Worm (Caenorhabditis elegans) whole organism, late embryonic: ENCODE results near the gene srj-15.

Experiments used
- C38D4.7 ChIP-seq: fragments of 200-800 bp; sonication (Bioruptor generic); optimal IDR thresholded peaks from 2 replicates; lab custom pipeline; 2018; ENCODE audit warnings: mild to moderate bottlenecking, missing genetic modification characterization, moderate library complexity, missing compliant biosample characterization
- F13H6.1 ChIP-seq: sonication (generic microtip); optimal IDR thresholded peaks from 2 replicates; lab custom pipeline; 2016; ENCODE audit warnings: missing genetic modification characterization, missing compliant biosample characterization
- K02D7.2 ChIP-seq: sonication (generic microtip); optimal IDR thresholded peaks from 2 replicates; lab custom pipeline; 2017; ENCODE audit warnings: mild to moderate bottlenecking, missing genetic modification characterization, missing compliant biosample characterization
- K09A11.1 ChIP-seq: sonication (generic microtip); optimal IDR thresholded peaks from 2 replicates; lab custom pipeline; 2017; ENCODE audit warnings: antibody characterized with exemption, mild to moderate bottlenecking, missing genetic modification characterization, missing compliant biosample characterization; ENCODE audit not compliant: insufficient read depth
- ahr-1 ChIP-seq: sonication (generic microtip); optimal IDR thresholded peaks from 2 replicates; lab custom pipeline; 2016; ENCODE audit warnings: missing genetic modification characterization, missing compliant biosample characterization
- ceh-19 ChIP-seq: fragments of 200-800 bp; sonication (Bioruptor generic); optimal IDR thresholded peaks from 2 replicates; lab custom pipeline; 2018; ENCODE audit warnings: mild to moderate bottlenecking, missing genetic modification characterization, missing compliant biosample characterization
- ceh-24 ChIP-seq: sonication (generic microtip); optimal IDR thresholded peaks from 2 replicates; lab custom pipeline; 2016; ENCODE audit warnings: mild to moderate bottlenecking, missing genetic modification characterization, missing compliant biosample characterization
- ceh-34 ChIP-seq: sonication (generic microtip); optimal IDR thresholded peaks from 2 replicates; lab custom pipeline; 2016; ENCODE audit warnings: mild to moderate bottlenecking, missing genetic modification characterization, missing compliant biosample characterization
- ceh-45 ChIP-seq: fragments of 200-800 bp; sonication (Bioruptor generic); IDR thresholded peaks from 2 replicates; pipeline ENCODE4 v1.3.6; 2022; ENCODE audit warnings: missing genetic modification reagents, missing genetic modification characterization, missing compliant biosample characterization
- ceh-48 ChIP-seq: sonication (generic microtip); optimal IDR thresholded peaks from 2 replicates; lab custom pipeline; 2016; ENCODE audit warnings: missing genetic modification characterization, inconsistent platforms, missing compliant biosample characterization
- ceh-6 ChIP-seq: fragments of 200-800 bp; sonication (Bioruptor generic); optimal IDR thresholded peaks from 2 replicates; lab custom pipeline; 2018; ENCODE audit warnings: mild to moderate bottlenecking, missing genetic modification characterization, missing compliant biosample characterization
- ceh-9 ChIP-seq: sonication (generic microtip); optimal IDR thresholded peaks from 2 replicates; lab custom pipeline; 2016; ENCODE audit warnings: mild to moderate bottlenecking, missing genetic modification characterization, inconsistent platforms, missing compliant biosample characterization
- che-1 ChIP-seq: sonication (generic microtip); optimal IDR thresholded peaks from 2 replicates; lab custom pipeline; 2016; ENCODE audit warnings: mild to moderate bottlenecking, missing genetic modification characterization, missing compliant biosample characterization
- elt-2 ChIP-seq: sonication (generic microtip); optimal IDR thresholded peaks from 2 replicates; lab custom pipeline; 2016; ENCODE audit warnings: missing genetic modification reagents, missing genetic modification characterization, missing compliant biosample characterization
- eyg-1 ChIP-seq: sonication (generic microtip); optimal IDR thresholded peaks from 2 replicates; lab custom pipeline; 2016; ENCODE audit warnings: missing genotype, missing genetic modification characterization, missing compliant biosample characterization
- fax-1 ChIP-seq: sonication (generic microtip); optimal IDR thresholded peaks from 2 replicates; lab custom pipeline; 2016; ENCODE audit warnings: missing genotype, missing genetic modification characterization, missing compliant biosample characterization
- fkh-6 ChIP-seq: sonication (generic microtip); optimal IDR thresholded peaks from 2 replicates; lab custom pipeline; 2016; ENCODE audit warnings: missing genetic modification characterization, missing compliant biosample characterization
- gmeb-2 ChIP-seq: sonication (generic microtip); optimal IDR thresholded peaks from 2 replicates; lab custom pipeline; 2016; ENCODE audit warnings: missing genetic modification characterization, inconsistent platforms, missing compliant biosample characterization
- hlh-13 ChIP-seq: fragments of 200-800 bp; sonication (Bioruptor generic); optimal IDR thresholded peaks from 2 replicates; lab custom pipeline; 2018; ENCODE audit warnings: mild to moderate bottlenecking, missing genetic modification characterization, missing compliant biosample characterization
- lin-11 ChIP-seq: fragments of 200-800 bp; sonication (Bioruptor generic); optimal IDR thresholded peaks from 2 replicates; lab custom pipeline; 2018; ENCODE audit warnings: mild to moderate bottlenecking, missing genetic modification characterization, missing compliant biosample characterization
- madf-2 ChIP-seq: sonication (generic microtip); optimal IDR thresholded peaks from 2 replicates; lab custom pipeline; 2017; ENCODE audit warnings: missing genetic modification characterization, missing compliant biosample characterization
- nfya-1 ChIP-seq: sonication (generic microtip); optimal IDR thresholded peaks from 2 replicates; lab custom pipeline; 2017; ENCODE audit warnings: missing genetic modification characterization, mild to moderate bottlenecking, missing compliant biosample characterization, antibody characterized with exemption, moderate library complexity
- npax-4 ChIP-seq: sonication (generic microtip); optimal IDR thresholded peaks from 2 replicates; lab custom pipeline; 2016; ENCODE audit warnings: missing genetic modification characterization, missing compliant biosample characterization
- pag-3 ChIP-seq: sonication (generic microtip); optimal IDR thresholded peaks from 2 replicates; lab custom pipeline; 2016; ENCODE audit warnings: missing compliant biosample characterization, missing genetic modification characterization, borderline replicate concordance
- pat-9 ChIP-seq: fragments of 200-800 bp; sonication (Bioruptor generic); optimal IDR thresholded peaks from 2 replicates; lab custom pipeline; 2018; ENCODE audit warnings: mild to moderate bottlenecking, missing genetic modification characterization, moderate library complexity, missing compliant biosample characterization
- pax-1 ChIP-seq: fragments of 150-350 bp; optimal IDR thresholded peaks from 2 replicates; lab custom pipeline; 2014; ENCODE audit warnings: missing biosample characterization, missing genetic modification characterization
- pros-1 ChIP-seq: fragments of 150-350 bp; optimal IDR thresholded peaks from 2 replicates; lab custom pipeline; 2014; ENCODE audit warnings: missing biosample characterization, missing genetic modification reagents, missing genetic modification characterization
- sox-2 ChIP-seq: fragments of 200-800 bp; sonication (Bioruptor generic); IDR thresholded peaks from 2 replicates; pipeline ENCODE4 v1.3.6; 2022; ENCODE audit warnings: missing genetic modification reagents, missing genetic modification characterization, missing compliant biosample characterization
- tbx-7 ChIP-seq: sonication (generic microtip); optimal IDR thresholded peaks from 2 replicates; lab custom pipeline; 2016; ENCODE audit warnings: missing genotype, missing genetic modification characterization, missing compliant biosample characterization
- unc-3 ChIP-seq, 2 experiments: fragments of 200-800 bp in 1 of 2; sonication (Bioruptor generic) in 1 of 2; sonication (generic microtip) in 1 of 2; conservative IDR thresholded peaks in 1 of 2; optimal IDR thresholded peaks in 1 of 2; 2 replicates each; pipeline versions ENCODE4 v1.3.6 to Lab custom; 2016 to 2022; ENCODE audit warnings: missing compliant biosample characterization in 2 of 2, missing genetic modification characterization in 2 of 2, missing genetic modification reagents in 1 of 2
- unc-42 ChIP-seq: sonication (generic microtip); optimal IDR thresholded peaks from 2 replicates; lab custom pipeline; 2016; ENCODE audit warnings: missing genotype, missing genetic modification characterization, missing compliant biosample characterization
- ztf-16 ChIP-seq: sonication (generic microtip); optimal IDR thresholded peaks from 2 replicates; lab custom pipeline; 2017; ENCODE audit warnings: missing genetic modification characterization, missing compliant biosample characterization

Gene srj-15

ce11 chrV:2008412-2008811, 43.7 kb upstream of the srj-15 start:
- no peak for TF ChIP-seq pax-1
- TF ChIP-seq ceh-6: no peak
- no peak for TF ChIP-seq unc-42 (tag; lab: Kevin White, UChicago)
- TF ChIP-seq che-1: no peak
- TF ChIP-seq eyg-1 (tag; lab: Kevin White, UChicago): no peak
- TF ChIP-seq fax-1: no peak
- TF ChIP-seq tbx-7: no peak

ce11 chrV:2004659-2005058, 40.0 kb upstream of the srj-15 start, which contains the start of gene cysl-4:
Gene cysl-4 (plus strand): TSS chrV:2004959.
- TF ChIP-seq tbx-7 (no peak), ahr-1 (tag; lab: Kevin White, UChicago) (no peak), sox-2 (GFP tag; lab: Robert Waterston, UW) (no peak), unc-3 (GFP tag; conservative IDR thresholded peaks at IDR 0.05; lab: Robert Waterston, UW) (no peak), unc-3 (tag; optimal IDR thresholded peaks at IDR 0.05; lab: Kevin White, UChicago) (no peak), madf-2 (tag; lab: Kevin White, UChicago) (no peak), nfya-1 (tag; lab: Kevin White, UChicago) (no peak), gmeb-2 (tag; lab: Kevin White, UChicago) (no peak), ceh-24 (tag; lab: Kevin White, UChicago) (no peak), ceh-34 (no peak), eyg-1 (tag; lab: Kevin White, UChicago) (no peak), pat-9 (tag; lab: Kevin White, UChicago) (no peak), ceh-9 (tag; lab: Kevin White, UChicago) (no peak), ceh-45 (GFP tag; lab: Robert Waterston, UW) (no peak), pros-1 (tag; lab: Kevin White, UChicago) (no peak), hlh-13 (GFP tag; lab: Kevin White, UChicago) (no peak), pag-3 (tag; lab: Kevin White, UChicago) (no peak)

- TF ChIP-seq ahr-1 (tag; lab: Kevin White, UChicago): no peak
- no peak for TF ChIP-seq ztf-16 (tag; lab: Kevin White, UChicago)
- TF ChIP-seq eyg-1 (tag; lab: Kevin White, UChicago): no peak
- no peak for TF ChIP-seq npax-4 (tag; lab: Kevin White, UChicago)
- TF ChIP-seq lin-11 (tag; lab: Kevin White, UChicago): no peak
- TF ChIP-seq pros-1 (tag; lab: Kevin White, UChicago): no peak
- TF ChIP-seq ceh-19 (GFP tag; lab: Kevin White, UChicago): no peak
- TF ChIP-seq pax-1: no peak
- TF ChIP-seq ceh-24 (tag; lab: Kevin White, UChicago): no peak
- no peak for TF ChIP-seq C38D4.7
- no peak for TF ChIP-seq fax-1
- TF ChIP-seq madf-2 (tag; lab: Kevin White, UChicago): no peak
- no peak for TF ChIP-seq ceh-48 (tag; lab: Kevin White, UChicago)
- TF ChIP-seq fkh-6 (tag; lab: Kevin White, UChicago): no peak
- TF ChIP-seq nfya-1 (tag; lab: Kevin White, UChicago): no peak
- TF ChIP-seq K02D7.2 (tag; lab: Kevin White, UChicago): no peak
- TF ChIP-seq F13H6.1 (tag; lab: Kevin White, UChicago): no peak
These were observed 39.5 kb upstream of the srj-15 start, which contains the start of gene clec-206 for ce11 chrV:2004229-2004628. Gene clec-206 (minus strand): TSS chrV:2004329.

ce11 chrV:1999531-2000094, 34.9 kb upstream of the srj-15 start, which contains the start of gene alh-5:
Gene alh-5 (minus strand): TSS chrV:1999581.
- TF ChIP-seq madf-2 (tag; lab: Kevin White, UChicago) (no peak), pros-1 (tag; lab: Kevin White, UChicago) (no peak)

- TF ChIP-seq npax-4 (tag; lab: Kevin White, UChicago): no peak
- no peak for TF ChIP-seq K09A11.1 (tag; lab: Kevin White, UChicago)
- TF ChIP-seq ceh-34: no peak
- TF ChIP-seq elt-2 (tag; lab: Kevin White, UChicago): peak; percentile 69
- no peak for TF ChIP-seq lin-11 (tag; lab: Kevin White, UChicago)
- no peak for TF ChIP-seq ztf-16 (tag; lab: Kevin White, UChicago)
- no peak for TF ChIP-seq gmeb-2 (tag; lab: Kevin White, UChicago)
These were observed 33.7 kb upstream of the srj-15 start for ce11 chrV:1998358-1998757.
